Fruit fly (Drosophila melanogaster): ENCODE data around the gene CG6013.
A peak's percentile ranks its signal among the peaks of the same experiment; 100 is the strongest.

The CG6013 gene

DNA sequence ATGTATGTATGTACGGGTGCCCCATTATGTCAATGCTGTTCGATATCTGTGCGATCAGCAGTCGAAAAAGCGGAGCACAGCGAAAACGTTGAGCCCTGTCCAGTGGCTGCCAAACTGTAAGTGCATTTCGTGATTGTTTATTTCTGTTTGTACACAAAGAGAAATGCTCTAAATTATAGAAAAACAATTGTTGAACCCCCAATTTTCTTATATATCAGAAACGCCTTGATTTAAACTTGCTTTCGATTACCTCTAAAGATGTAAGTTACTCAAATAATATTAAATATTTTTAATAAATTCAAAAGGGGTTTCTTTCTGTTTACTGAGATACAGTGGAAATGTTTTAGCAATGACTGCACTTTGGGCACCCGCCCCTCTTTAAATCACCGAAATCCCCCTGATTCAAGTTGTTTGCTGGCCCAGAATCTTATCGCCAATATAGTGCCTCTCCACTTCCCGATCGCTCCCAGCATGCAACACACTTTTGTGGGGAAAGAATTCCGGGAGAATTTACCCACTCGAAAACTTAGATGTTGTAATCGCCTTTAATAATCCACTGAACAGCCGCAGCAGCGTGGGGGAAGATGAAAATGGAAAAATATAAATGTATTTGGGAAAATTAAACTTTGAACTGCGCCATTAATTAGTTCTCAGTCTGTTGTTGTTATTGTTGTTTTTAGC, 16.4 kb upstream of the CG6013 start (continued):
- no peak for TF ChIP-seq Dip3 (GFP tag; optimal IDR thresholded peaks at IDR 0.05)
- peak; percentile 9 for TF ChIP-seq CG3407 (GFP tag; optimal IDR thresholded peaks at IDR 0.05)
- no peak for TF ChIP-seq CG1647 (GFP tag; optimal IDR thresholded peaks at IDR 0.05)
- TF ChIP-seq cad (GFP tag; optimal IDR thresholded peaks at IDR 0.05) = peak; percentile 38
- TF ChIP-seq CG10979 (tag; optimal IDR thresholded peaks at IDR 0.05) = peak; percentile 71
- TF ChIP-seq zfh1 (GFP tag; IDR thresholded peaks at IDR 0.05) = peak; percentile 70
- no peak for TF ChIP-seq CG6272 (GFP tag; IDR thresholded peaks at IDR 0.05)
- no peak for TF ChIP-seq zf30C (GFP tag; optimal IDR thresholded peaks at IDR 0.05)
- TF ChIP-seq CG11456 (GFP tag; IDR thresholded peaks at IDR 0.05) = no peak
- no peak for TF ChIP-seq prd (optimal IDR thresholded peaks at IDR 0.05)
- peak; percentile 56; the same call in 1 of the 3 replicates for TF ChIP-seq prd (GFP tag; IDR thresholded peaks at IDR 0.05)
- TF ChIP-seq az2 (GFP tag; optimal IDR thresholded peaks at IDR 0.05) = peak; percentile 45
- no peak for TF ChIP-seq sens-2 (GFP tag; IDR thresholded peaks at IDR 0.05)

DNA sequence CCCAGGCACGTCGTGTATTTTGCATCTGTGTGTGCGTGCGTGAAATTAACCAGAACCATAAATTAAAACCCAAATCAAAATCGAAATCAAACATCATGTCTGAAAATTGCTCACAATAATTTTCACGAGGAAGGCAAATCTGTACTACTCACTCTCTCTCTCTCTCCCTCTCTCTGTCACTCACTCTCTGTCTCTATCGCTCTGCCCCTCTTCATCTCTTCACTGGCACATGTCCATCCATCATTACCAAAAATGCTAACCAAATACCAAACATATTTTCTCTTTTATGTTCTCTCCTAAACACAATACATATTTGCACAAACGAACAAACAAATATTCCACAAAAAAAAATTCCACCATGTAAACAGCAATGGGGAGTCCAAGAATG, 15.9 kb upstream of the CG6013 start:
- TF ChIP-seq sd (tag; optimal IDR thresholded peaks at IDR 0.05) (peak; percentile 67), Trl (optimal IDR thresholded peaks at IDR 0.05) (peak in 1 of 2 experiments; percentile 57), Trl (GFP tag; optimal IDR thresholded peaks at IDR 0.05) (no peak), sens (GFP tag) (peak; percentile 60), vvl (GFP tag; IDR thresholded peaks at IDR 0.05) (no peak)

DNA sequence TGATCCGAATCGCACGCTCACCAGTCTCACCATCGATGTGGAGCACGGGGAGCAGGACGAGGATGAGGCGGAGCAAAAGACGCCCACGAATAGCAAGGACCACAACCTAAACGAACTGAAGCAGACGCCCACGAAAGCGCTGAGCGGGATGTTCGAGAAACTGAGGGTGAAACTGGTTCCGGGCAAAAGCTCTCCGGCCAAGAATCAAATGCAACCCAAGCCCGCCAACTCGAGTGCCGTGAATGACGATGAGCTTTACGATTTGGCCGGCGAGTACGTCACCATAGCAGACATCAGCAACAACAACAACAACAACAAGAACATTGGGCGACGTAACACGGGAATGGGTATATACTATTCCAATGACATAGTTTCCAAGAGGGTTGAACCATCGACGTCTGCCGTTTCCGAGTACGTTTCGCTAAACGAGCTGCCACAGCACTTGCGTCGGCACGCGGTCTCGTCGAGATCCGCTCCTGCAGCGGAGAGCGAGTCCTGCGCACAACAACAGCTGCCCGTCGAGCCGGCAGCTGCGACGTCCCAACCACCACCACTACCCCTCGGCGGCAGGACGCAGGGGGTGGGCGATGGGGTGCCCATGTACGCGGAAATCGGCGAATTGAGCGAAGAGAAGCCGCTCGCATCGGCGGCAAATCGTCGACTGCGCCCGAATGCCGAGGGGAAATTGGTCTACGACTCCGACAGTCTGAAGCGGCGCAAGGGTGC, 13.8 kb upstream of the CG6013 start:
- no peak for TF ChIP-seq sc (optimal IDR thresholded peaks at IDR 0.05)
- TF ChIP-seq sc (GFP tag; optimal IDR thresholded peaks at IDR 0.05) = no peak
- TF ChIP-seq CG2116 (GFP tag; optimal IDR thresholded peaks at IDR 0.05) = peak; percentile 18
- TF ChIP-seq Dll (GFP tag; IDR thresholded peaks at IDR 0.05; ENCODE audit: partially characterized antibody) = peak; percentile 41; the same call in 1 of the 4 replicates
- TF ChIP-seq row (GFP tag; IDR thresholded peaks at IDR 0.05) = peak; percentile 42; the same call in 2 of the 3 replicates
- peak; percentile 25 for TF ChIP-seq CG12155 (GFP tag; optimal IDR thresholded peaks at IDR 0.05)
- TF ChIP-seq Hr3 (GFP tag; optimal IDR thresholded peaks at IDR 0.05) = no peak
- 0 out of 2 replicates have a peak, but pooled peaks have one; percentile 15 for TF ChIP-seq CG4404 (GFP tag; IDR thresholded peaks at IDR 0.05)
- TF ChIP-seq exex (tag; optimal IDR thresholded peaks at IDR 0.05) = no peak
- peak; percentile 49 for TF ChIP-seq Dp (GFP tag; optimal IDR thresholded peaks at IDR 0.05)
- peak; percentile 82 for TF ChIP-seq crol (GFP tag; IDR thresholded peaks at IDR 0.05)
- peak; percentile 84 for TF ChIP-seq seq (GFP tag; IDR thresholded peaks at IDR 0.05)
- no peak for TF ChIP-seq CG15269 (tag; optimal IDR thresholded peaks at IDR 0.05)
- TF ChIP-seq CG7556 (GFP tag; optimal IDR thresholded peaks at IDR 0.05) = no peak
- TF ChIP-seq tx (GFP tag; optimal IDR thresholded peaks at IDR 0.05) = no peak
- peak; percentile 87 for TF ChIP-seq CG4360 (GFP tag; IDR thresholded peaks at IDR 0.05)
- 0 out of 3 replicates have a peak, but pooled peaks have one; percentile 9 for TF ChIP-seq CG34224 (GFP tag; IDR thresholded peaks at IDR 0.05; ENCODE audit: partially characterized antibody)
- TF ChIP-seq sob (GFP tag; IDR thresholded peaks at IDR 0.05) = 0 out of 2 replicates have a peak, but pooled peaks have one; percentile 15
- peak; percentile 75 for TF ChIP-seq Adf1 (GFP tag; IDR thresholded peaks at IDR 0.05)
- TF ChIP-seq CG10543 (GFP tag; optimal IDR thresholded peaks at IDR 0.05) = peak; percentile 3
- no peak for TF ChIP-seq CG18262 (tag; optimal IDR thresholded peaks at IDR 0.05)
- peak; percentile 97 for TF ChIP-seq Deaf1 (tag; optimal IDR thresholded peaks at IDR 0.05)
- TF ChIP-seq CG4282 (GFP tag; optimal IDR thresholded peaks at IDR 0.05) = no peak
- TF ChIP-seq Hr51 (GFP tag; optimal IDR thresholded peaks at IDR 0.05) = peak in 1 of 2 experiments; percentile 54
- TF ChIP-seq nerfin-1 (tag; optimal IDR thresholded peaks at IDR 0.05) = peak; percentile 97
- TF ChIP-seq HHEX (GFP tag; optimal IDR thresholded peaks at IDR 0.05) = no peak
- peak; percentile 10 for TF ChIP-seq Fer1 (GFP tag; optimal IDR thresholded peaks at IDR 0.05)
- peak; percentile 3 for TF ChIP-seq Hmr (GFP tag; optimal IDR thresholded peaks at IDR 0.05)
- peak; percentile 36 for TF ChIP-seq sd (tag; optimal IDR thresholded peaks at IDR 0.05)
- TF ChIP-seq CG11504 (tag; optimal IDR thresholded peaks at IDR 0.05) = peak; percentile 87

All from whole organism, embryonic.